Fruit fly (Drosophila melanogaster): ENCODE data around the gene CG4686.

- TF ChIP-seq CG32121 (GFP tag; IDR thresholded peaks at IDR 0.05) = no peak
- TF ChIP-seq EcR (GFP tag; optimal IDR thresholded peaks at IDR 0.05) = no peak
- no peak for TF ChIP-seq Snoo (tag; optimal IDR thresholded peaks at IDR 0.05)
- TF ChIP-seq CG15710 (tag; optimal IDR thresholded peaks at IDR 0.05) = no peak
- TF ChIP-seq fd96Ca (GFP tag; IDR thresholded peaks at IDR 0.05) = no peak
- TF ChIP-seq CG8159 (tag; optimal IDR thresholded peaks at IDR 0.05) = no peak
- no peak for TF ChIP-seq Ets98B (GFP tag; IDR thresholded peaks at IDR 0.05)
- no peak for TF ChIP-seq CG17806 (tag; optimal IDR thresholded peaks at IDR 0.05)
- no peak for TF ChIP-seq CG13204 (GFP tag; optimal IDR thresholded peaks at IDR 0.05)
These were observed 5.4 kb upstream of the CG4686 start for dm6 chr3R:19858944-19859343.
